Worm (Caenorhabditis elegans): ENCODE data around the gene arrd-24.

The arrd-24 gene

DNA sequence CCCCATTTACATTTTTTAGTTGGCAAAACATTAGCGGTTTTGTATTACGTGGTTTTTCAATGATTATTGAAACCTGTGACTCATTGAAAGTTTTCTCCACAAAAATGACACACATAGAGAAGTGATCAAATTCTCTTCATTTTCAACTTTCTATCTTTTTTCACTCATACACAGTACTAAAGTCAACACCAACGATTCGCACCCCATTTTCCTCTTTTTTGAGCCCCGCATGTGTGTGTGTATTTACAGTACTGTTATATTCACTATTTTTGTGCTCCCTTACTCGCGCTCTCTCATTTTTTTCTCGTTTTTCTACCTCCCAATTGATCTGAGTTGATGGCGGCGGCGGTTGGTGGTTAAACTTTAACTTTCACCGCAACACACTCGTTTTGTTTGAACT, 21.9 kb downstream of the arrd-24 start:
- no peak for TF ChIP-seq dao-5 (tag; optimal IDR thresholded peaks at IDR 0.05)
- TF ChIP-seq W03F9.2 (tag; optimal IDR thresholded peaks at IDR 0.05): no peak
- no peak for TF ChIP-seq him-1 (tag; optimal IDR thresholded peaks at IDR 0.05)

DNA sequence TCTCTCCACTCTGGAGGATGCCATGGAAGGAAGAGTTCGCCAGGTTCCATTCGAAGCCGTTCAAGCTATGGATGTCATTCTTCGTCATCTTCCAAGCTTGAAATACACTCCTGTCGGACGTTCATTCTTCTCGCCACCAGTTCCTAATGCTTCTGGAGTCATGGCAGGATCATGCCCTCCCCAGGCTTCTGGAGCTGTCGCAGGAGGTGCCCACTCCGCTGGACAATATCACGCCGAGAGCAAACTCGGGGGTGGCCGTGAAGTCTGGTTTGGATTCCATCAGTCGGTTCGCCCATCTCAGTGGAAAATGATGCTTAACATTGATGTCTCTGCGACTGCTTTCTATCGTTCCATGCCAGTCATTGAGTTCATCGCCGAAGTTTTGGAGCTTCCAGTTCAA, 28.0 kb downstream of the arrd-24 start:
- TF ChIP-seq him-1 (tag; optimal IDR thresholded peaks at IDR 0.05): no peak

DNA sequence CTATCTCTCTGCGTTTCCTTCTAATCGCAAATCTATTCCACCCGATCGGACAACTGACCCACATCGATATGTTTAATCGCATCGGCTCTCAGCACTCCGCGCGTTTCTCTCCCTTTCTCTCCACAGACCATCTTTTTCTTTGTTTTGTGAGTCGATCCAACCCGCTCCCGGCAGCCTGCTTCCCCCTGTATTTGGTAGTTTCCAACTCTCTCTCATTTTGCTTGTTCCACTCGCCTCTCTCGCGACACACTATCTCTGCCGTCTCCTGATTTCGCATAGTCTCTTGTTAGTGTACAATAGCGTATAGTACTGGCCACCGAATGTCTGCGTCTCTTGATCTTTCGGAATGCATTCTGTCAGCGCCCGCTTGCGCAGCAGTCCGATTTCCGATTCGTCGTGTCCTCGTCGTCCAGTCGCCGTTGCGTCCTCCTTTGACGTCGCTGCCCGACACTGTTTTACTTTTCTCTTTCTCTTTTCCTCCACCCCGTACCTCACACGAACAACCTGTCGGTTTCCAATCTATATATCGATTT, 29.6 kb downstream of the arrd-24 start:
- TF ChIP-seq W03F9.2 (tag; optimal IDR thresholded peaks at IDR 0.05) (peak; percentile 25), him-1 (tag; optimal IDR thresholded peaks at IDR 0.05) (no peak), dao-5 (tag; optimal IDR thresholded peaks at IDR 0.05) (no peak)

DNA sequence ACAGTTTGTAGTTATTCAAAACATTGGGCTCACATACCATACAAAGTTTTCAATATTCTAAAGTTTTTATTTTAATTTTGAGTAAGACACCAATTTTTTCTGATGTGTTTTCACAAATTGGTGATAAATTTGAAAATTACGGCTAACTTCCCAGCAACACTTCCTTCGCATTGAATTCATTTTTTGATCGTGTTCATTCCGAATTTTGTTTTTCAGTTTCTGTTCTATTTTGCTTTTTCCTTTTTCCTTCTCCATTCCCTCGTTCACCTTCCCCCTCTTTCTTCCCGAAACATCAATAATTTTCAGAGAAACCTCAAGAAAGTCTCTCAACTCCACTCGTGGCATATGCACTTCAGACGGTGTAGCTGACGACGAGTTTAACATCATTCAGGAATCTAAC, 31.5 kb downstream of the arrd-24 start, which contains the start of gene alg-1:
Gene alg-1 (plus strand): TSS at position 301 of the 400 bp plus-strand sequence.
- TF ChIP-seq him-1 (tag; optimal IDR thresholded peaks at IDR 0.05) (no peak), W03F9.2 (tag; optimal IDR thresholded peaks at IDR 0.05) (no peak), dao-5 (tag; optimal IDR thresholded peaks at IDR 0.05) (no peak)

DNA sequence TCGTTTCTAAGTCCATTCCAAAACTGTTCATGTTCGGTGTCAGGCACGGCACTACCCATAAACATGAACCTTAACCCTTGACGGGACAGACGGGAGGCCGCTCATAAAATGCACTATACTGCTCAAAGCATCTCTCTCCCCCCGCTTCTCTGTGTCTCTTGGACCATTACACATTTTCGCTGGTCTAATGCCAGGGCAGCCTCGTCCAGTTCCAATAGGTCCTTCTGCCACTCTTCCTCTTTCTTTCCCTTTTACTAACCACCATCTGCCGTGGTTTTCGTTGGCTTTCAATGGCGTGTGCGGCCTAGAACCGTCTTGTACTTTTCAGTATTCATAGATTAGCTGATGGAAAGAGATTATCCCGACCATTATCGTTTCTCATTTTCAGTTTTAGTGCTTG, 32.1 kb downstream of the arrd-24 start:
- no peak for TF ChIP-seq dao-5 (tag; optimal IDR thresholded peaks at IDR 0.05)
- TF ChIP-seq him-1 (tag; optimal IDR thresholded peaks at IDR 0.05): no peak
- no peak for TF ChIP-seq W03F9.2 (tag; optimal IDR thresholded peaks at IDR 0.05)

DNA sequence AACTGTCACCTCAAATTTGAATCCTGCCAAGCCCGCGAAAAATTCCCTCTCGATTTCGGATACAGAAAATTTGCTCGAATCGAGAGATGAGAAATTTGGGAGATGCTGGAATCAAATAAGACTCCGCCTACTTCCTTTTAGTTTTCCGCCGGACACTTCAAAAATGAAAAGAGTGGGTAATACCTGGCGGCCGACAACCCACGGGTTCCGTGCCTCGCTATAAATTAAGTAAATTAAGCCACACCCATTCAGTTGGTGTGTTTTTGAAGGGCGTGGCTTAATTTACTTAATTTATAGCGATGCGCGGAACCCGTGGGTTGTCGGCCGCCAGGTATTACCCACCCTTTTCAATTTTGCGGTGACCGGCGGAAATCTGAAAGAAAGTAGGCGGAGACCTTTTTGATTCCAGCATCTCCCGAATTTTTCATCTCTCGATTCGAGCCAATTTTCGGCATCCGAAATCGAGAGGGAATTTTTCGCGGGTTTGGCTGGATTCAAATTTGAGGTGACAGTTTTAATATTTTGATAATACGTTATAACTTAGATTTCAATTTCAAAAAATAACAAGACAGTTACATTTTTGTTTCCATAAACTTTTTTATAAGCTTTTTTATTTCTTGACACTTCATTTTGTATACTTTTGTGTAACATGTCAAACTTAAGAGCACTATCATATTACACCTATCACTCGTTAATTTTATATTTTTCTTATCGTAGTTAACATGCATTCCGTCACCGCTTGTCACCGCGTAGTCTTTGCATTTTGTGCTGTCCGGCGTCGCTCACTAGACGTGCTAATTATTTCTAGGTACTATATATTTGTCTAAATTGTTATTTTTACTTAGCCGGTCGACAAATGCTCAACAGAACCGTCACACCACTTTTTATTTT, 33.4 kb downstream of the arrd-24 start:
- TF ChIP-seq dao-5 (tag; optimal IDR thresholded peaks at IDR 0.05) (no peak), him-1 (tag; optimal IDR thresholded peaks at IDR 0.05) (no peak), W03F9.2 (tag; optimal IDR thresholded peaks at IDR 0.05) (no peak)

DNA sequence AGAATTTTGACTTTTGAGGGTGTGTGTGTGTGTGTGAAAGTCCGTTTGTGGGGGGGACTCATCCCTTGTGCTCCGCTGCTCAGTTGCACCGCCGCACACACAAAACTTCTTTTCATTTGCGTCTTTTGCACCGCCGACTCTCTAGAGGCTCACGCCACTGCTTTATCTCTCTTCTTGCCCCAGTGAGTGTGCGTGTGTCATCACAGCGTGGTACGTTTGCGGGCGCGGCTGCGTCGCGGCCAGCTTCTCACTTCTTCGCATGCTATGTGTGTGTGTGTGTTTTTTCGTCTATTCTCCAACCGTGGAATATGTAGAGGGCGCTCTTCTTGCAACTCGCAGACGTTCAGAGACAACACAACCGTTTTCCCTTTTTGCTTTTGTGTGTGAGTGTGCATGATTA, 34.8 kb downstream of the arrd-24 start:
- TF ChIP-seq dao-5 (tag; optimal IDR thresholded peaks at IDR 0.05) (no peak), W03F9.2 (tag; optimal IDR thresholded peaks at IDR 0.05) (no peak), him-1 (tag; optimal IDR thresholded peaks at IDR 0.05) (peak; percentile 68)

DNA sequence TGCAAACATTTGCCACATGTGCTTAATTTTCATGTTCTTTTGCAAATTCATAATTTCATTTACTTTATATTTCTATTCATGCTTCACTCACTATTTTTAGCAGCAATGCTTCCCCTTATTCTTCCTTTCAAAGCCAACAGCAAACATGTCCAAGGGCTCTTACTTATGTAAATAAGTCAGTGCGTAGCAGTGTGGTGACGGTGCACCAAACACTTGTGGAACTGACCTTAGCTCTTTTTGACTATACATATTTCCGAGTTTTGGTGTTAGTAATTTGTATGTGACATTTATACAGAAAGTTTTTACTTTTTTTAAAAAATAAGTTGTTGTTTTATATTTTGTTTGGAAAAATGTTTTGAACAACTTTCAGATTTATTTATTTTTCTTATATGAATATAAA, 35.2 kb downstream of the arrd-24 start:
- TF ChIP-seq dao-5 (tag; optimal IDR thresholded peaks at IDR 0.05): no peak
- TF ChIP-seq W03F9.2 (tag; optimal IDR thresholded peaks at IDR 0.05): no peak
- TF ChIP-seq him-1 (tag; optimal IDR thresholded peaks at IDR 0.05): no peak

DNA sequence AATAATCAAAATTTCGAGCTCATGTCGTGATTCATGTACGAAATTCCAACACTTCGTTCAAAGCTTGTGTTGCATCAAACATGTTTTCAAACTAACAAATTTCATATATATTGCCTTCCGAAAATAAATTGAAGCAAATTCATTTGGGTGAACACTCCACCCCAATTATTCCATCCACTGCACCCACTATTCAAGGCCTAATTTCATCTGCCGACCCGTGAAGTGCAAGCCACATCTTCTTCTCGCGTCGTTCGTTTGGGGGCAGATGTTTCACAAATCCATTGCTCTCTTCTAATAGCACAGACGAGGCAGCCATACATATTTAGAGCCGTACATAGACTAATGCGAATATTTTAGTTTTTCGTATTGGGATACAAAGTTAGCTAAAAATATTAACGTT, 36.1 kb downstream of the arrd-24 start:
- TF ChIP-seq him-1 (tag; optimal IDR thresholded peaks at IDR 0.05) (no peak), W03F9.2 (tag; optimal IDR thresholded peaks at IDR 0.05) (no peak), dao-5 (tag; optimal IDR thresholded peaks at IDR 0.05) (no peak)

DNA sequence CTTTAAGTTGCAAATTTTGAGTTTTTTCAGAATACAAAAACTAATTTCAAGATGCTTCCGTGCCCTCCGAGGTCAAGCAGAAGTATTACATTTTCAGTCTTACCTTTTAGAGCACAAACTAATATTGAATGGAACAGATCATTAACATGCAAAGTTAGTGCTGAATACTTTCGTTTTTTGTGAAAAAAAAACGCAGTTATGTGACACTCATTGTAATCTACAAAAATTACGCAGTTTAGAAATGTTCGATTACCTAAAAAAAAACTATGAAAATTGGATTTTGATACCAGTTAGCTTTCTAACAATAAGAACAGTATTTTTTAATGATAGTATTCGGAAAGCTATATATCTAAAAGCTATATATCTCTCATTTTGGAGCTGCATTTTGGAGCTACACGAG, 38.5 kb downstream of the arrd-24 start:
- no peak for TF ChIP-seq him-1 (tag; optimal IDR thresholded peaks at IDR 0.05)
- no peak for TF ChIP-seq dao-5 (tag; optimal IDR thresholded peaks at IDR 0.05)
- no peak for TF ChIP-seq W03F9.2 (tag; optimal IDR thresholded peaks at IDR 0.05)

DNA sequence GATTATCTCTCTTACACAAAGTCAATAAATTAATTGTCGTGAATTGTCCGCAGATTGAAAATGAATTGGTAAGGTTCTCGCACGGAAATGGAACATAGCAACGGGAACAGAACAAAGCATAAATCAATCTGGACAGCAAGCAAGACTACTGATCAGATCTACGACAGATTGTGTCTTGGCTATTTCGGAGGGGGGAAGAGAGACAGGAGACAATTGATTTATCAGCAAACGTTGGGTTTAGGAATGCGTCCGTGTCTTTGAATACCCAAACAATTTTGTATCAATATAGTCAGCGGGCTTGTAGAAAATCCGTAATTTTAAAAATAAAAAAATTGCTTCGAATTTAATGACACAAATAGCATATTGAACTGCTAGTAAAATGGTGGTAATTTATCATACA, 39.0 kb downstream of the arrd-24 start:
- no peak for TF ChIP-seq dao-5 (tag; optimal IDR thresholded peaks at IDR 0.05)
- no peak for TF ChIP-seq W03F9.2 (tag; optimal IDR thresholded peaks at IDR 0.05)
- no peak for TF ChIP-seq him-1 (tag; optimal IDR thresholded peaks at IDR 0.05)

DNA sequence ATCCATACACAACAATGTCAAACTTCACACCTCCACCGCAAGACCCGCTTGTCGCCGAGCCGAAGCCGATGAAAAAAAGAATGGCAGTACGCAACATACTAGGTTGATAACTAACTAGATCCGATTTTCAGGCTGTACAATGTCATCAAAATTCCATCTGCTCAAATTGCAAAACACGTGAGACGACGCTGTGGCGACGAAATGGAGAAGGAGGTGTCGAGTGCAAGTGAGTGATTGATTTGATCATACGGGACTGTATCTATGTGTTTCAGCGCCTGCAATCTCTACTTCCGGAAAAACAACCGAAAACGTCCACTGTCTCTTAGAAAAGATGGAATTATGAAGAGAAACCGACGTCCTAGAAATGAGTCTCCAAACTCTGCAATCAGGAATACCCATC, 40.0 kb downstream of the arrd-24 start:
- TF ChIP-seq dao-5 (tag; optimal IDR thresholded peaks at IDR 0.05) (no peak), him-1 (tag; optimal IDR thresholded peaks at IDR 0.05) (no peak), W03F9.2 (tag; optimal IDR thresholded peaks at IDR 0.05) (no peak)

DNA sequence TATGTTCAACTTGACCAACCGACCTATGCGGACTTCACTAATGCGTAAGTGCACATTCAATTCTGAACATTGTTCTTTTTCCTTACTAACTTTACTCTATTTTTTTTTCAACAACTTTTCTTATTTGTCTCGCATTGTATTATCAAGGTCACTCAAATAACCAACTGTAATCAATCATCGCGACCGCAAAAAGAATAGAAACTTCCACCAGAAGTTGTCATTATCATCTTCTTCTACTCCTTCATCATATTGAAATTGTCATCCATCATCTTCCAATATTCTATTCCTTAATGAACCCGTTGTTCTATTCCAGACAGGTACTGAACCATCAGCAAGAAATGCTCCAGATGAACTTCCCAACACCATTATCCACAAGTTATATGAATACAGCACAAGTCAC, 40.9 kb downstream of the arrd-24 start:
- no peak for TF ChIP-seq dao-5 (tag; optimal IDR thresholded peaks at IDR 0.05)
- no peak for TF ChIP-seq him-1 (tag; optimal IDR thresholded peaks at IDR 0.05)
- no peak for TF ChIP-seq W03F9.2 (tag; optimal IDR thresholded peaks at IDR 0.05)

DNA sequence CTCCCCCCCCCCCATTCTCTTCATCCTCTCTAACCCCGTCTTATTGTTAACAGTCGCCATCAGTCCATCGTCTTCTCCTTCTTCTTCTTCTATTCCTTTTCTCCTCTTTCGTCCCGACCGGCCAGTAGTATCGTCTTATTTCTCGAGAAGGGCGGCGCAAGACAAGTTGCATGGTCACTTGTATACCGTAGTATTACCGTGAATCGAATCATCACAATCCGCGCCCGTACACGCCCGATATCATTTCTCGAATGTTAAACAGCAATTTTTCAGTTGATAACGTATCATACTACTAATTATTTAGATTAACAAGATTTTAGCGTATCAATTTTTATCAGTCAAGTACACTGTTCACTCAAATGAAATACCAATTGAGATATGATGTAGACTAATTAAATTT, 42.4 kb downstream of the arrd-24 start:
- TF ChIP-seq him-1 (tag; optimal IDR thresholded peaks at IDR 0.05) (no peak), W03F9.2 (tag; optimal IDR thresholded peaks at IDR 0.05) (no peak), dao-5 (tag; optimal IDR thresholded peaks at IDR 0.05) (no peak)

DNA sequence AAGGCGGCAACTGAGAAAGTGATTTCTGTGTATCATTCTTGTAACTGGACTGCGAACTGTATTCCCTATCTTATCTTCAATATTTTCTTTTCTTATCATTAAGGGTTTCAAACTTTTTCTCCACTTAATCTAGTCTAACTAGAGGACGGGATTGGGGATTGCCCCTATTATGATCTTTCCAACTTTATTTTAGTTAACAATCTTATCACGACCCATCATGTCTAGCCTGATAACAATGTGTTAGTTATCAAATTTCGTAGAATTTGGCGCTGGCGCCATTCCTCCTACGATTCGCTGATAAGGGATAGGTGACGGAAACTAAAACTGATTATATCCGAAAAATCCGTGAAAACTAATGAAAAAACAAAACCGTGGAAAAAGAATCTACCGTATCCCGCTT, 43.0 kb downstream of the arrd-24 start:
- TF ChIP-seq dao-5 (tag; optimal IDR thresholded peaks at IDR 0.05): no peak
- no peak for TF ChIP-seq W03F9.2 (tag; optimal IDR thresholded peaks at IDR 0.05)
- no peak for TF ChIP-seq him-1 (tag; optimal IDR thresholded peaks at IDR 0.05)

Data from whole organism, L4/young adult.